Fruit fly (Drosophila melanogaster): ENCODE results near the gene CG3857.
A peak's percentile ranks its signal among the peaks of the same experiment; 100 is the strongest.

CG3857 gene

DNA sequence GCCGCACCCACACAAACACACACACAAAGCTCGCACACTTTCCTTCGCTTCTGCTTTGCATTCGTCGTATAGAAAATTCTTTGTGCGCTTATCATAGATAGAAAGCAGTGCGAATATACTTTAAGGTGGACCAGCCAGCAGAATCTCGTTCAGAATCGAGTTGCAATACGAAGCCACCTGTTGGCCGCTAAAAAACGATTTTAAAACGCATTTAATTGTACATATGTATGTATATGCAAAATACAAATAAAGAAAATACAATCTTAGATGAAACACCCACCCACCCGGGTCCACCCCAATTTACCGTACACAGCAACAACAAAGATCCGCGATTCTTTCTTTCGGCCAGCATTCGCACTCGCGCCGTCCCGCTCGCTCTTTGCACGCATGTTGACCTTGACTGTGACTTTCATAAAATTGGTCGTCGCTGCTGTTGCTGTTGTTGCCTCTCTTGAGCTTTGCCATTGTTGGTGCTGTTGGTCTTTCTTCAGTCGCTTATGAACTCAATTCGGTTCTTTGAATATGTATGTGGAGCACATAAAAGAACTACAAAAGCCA is 8.7 kb upstream of the CG3857 start (continued):
- TF ChIP-seq D (optimal IDR thresholded peaks at IDR 0.05) (no peak), D (GFP tag; optimal IDR thresholded peaks at IDR 0.05) (no peak), CG9437 (GFP tag; optimal IDR thresholded peaks at IDR 0.05) (peak; percentile 32), Chrac-16 (GFP tag; optimal IDR thresholded peaks at IDR 0.05) (peak; percentile 41), CG7372 (GFP tag; IDR thresholded peaks at IDR 0.05) (0 out of 2 replicates have a peak, but pooled peaks have one; percentile 9), Hmx (GFP tag; optimal IDR thresholded peaks at IDR 0.05) (peak; percentile 6), Awh (GFP tag; IDR thresholded peaks at IDR 0.05) (no peak), CG13624 (GFP tag; optimal IDR thresholded peaks at IDR 0.05) (peak; percentile 32), grn (GFP tag; optimal IDR thresholded peaks at IDR 0.05) (no peak), Xrp1 (GFP tag; IDR thresholded peaks at IDR 0.05) (peak; percentile 55; the same call in 1 of the 2 replicates), ham (GFP tag; IDR thresholded peaks at IDR 0.05) (0 out of 2 replicates have a peak, but pooled peaks have one; percentile 22), CG1603 (tag; optimal IDR thresholded peaks at IDR 0.05) (peak; percentile 48), B-H2 (GFP tag; optimal IDR thresholded peaks at IDR 0.05) (peak; percentile 18), unpg (GFP tag; optimal IDR thresholded peaks at IDR 0.05) (peak; percentile 64), HLH4C (GFP tag; IDR thresholded peaks at IDR 0.05; ENCODE audit: partially characterized antibody) (no peak), Oli (tag; optimal IDR thresholded peaks at IDR 0.05) (peak; percentile 42), CG3281 (GFP tag; optimal IDR thresholded peaks at IDR 0.05) (peak; percentile 84), CG3995 (GFP tag; optimal IDR thresholded peaks at IDR 0.05) (peak; percentile 40), CG11456 (GFP tag; IDR thresholded peaks at IDR 0.05) (peak; percentile 68; the same call in 1 of the 3 replicates), CG32772 (GFP tag; IDR thresholded peaks at IDR 0.05) (0 out of 2 replicates have a peak, but pooled peaks have one; percentile 25), CG10274 (GFP tag; optimal IDR thresholded peaks at IDR 0.05) (peak; percentile 56), CG15073 (GFP tag; optimal IDR thresholded peaks at IDR 0.05) (no peak), mirr (GFP tag; optimal IDR thresholded peaks at IDR 0.05) (no peak), jumu (GFP tag; optimal IDR thresholded peaks at IDR 0.05) (no peak), Vsx1 (GFP tag; optimal IDR thresholded peaks at IDR 0.05) (peak; percentile 4), lab (GFP tag; optimal IDR thresholded peaks at IDR 0.05) (peak; percentile 85), lmd (GFP tag; IDR thresholded peaks at IDR 0.05) (peak; percentile 55; the same call in 1 of the 2 replicates), Atf6 (GFP tag; IDR thresholded peaks at IDR 0.05) (peak; percentile 71), CG8765 (GFP tag; IDR thresholded peaks at IDR 0.05) (peak; percentile 23; the same call in 1 of the 2 replicates), CG6654 (GFP tag; optimal IDR thresholded peaks at IDR 0.05) (peak; percentile 33), Aef1 (GFP tag; IDR thresholded peaks at IDR 0.05) (peak; percentile 39; the same call in 2 of the 3 replicates), lov (optimal IDR thresholded peaks at IDR 0.05) (no peak), lov (GFP tag; IDR thresholded peaks at IDR 0.05) (no peak), CoRest (tag; optimal IDR thresholded peaks at IDR 0.05) (peak; percentile 45), p53 (GFP tag; optimal IDR thresholded peaks at IDR 0.05) (no peak), Dbx (GFP tag; IDR thresholded peaks at IDR 0.05) (peak; percentile 73; the same call in 2 of the 3 replicates), CG18262 (tag; optimal IDR thresholded peaks at IDR 0.05) (peak; percentile 15), CG15514 (GFP tag; optimal IDR thresholded peaks at IDR 0.05) (peak; percentile 59), Nf-YB (GFP tag; optimal IDR thresholded peaks at IDR 0.05) (peak; percentile 9), so (GFP tag; IDR thresholded peaks at IDR 0.05) (no peak), CG8281 (tag; optimal IDR thresholded peaks at IDR 0.05) (no peak), CG10543 (GFP tag; optimal IDR thresholded peaks at IDR 0.05) (peak; percentile 32), CG9215 (GFP tag; IDR thresholded peaks at IDR 0.05) (peak; percentile 31; the same call in 1 of the 2 replicates), caup (GFP tag; optimal IDR thresholded peaks at IDR 0.05; ENCODE audit: severe bottlenecking) (peak; percentile 52), ap (GFP tag; IDR thresholded peaks at IDR 0.05) (0 out of 2 replicates have a peak, but pooled peaks have one; percentile 7), lbe (GFP tag; optimal IDR thresholded peaks at IDR 0.05) (peak; percentile 80), ranshi (GFP tag; IDR thresholded peaks at IDR 0.05) (peak; percentile 66; the same call in 1 of the 2 replicates), Gug (GFP tag; IDR thresholded peaks at IDR 0.05) (peak; percentile 38; the same call in 1 of the 4 replicates), prd (optimal IDR thresholded peaks at IDR 0.05) (no peak), prd (GFP tag; IDR thresholded peaks at IDR 0.05) (peak; percentile 60; the same call in 2 of the 3 replicates)

All from whole organism, embryonic.